Worm (Caenorhabditis elegans) whole organism, late embryonic: ENCODE measurements around the gene ZK1321.4.
A peak's percentile ranks its signal among the peaks of the same experiment; 100 is the strongest.
"Not testable (repeated sequence)": the region's sequence is repeated elsewhere in the genome, so short reads cannot be mapped to it uniquely, and the experiment has no call there.

ENCODE experiments used
- C08G9.2 ChIP-seq: sonication (generic microtip); optimal IDR thresholded peaks from 2 replicates; lab custom pipeline; 2016; ENCODE audit warnings: mild to moderate bottlenecking, missing genetic modification characterization, moderate library complexity, missing compliant biosample characterization
- T23F11.4 ChIP-seq: fragments of 200-800 bp; sonication (Bioruptor generic); optimal IDR thresholded peaks from 2 replicates; lab custom pipeline; 2018; ENCODE audit warnings: mild to moderate bottlenecking, missing genetic modification characterization, missing compliant biosample characterization
- ama-1 ChIP-seq: fragments of 150-350 bp; optimal IDR thresholded peaks from 2 replicates; lab custom pipeline; 2014
- ceh-19 ChIP-seq: fragments of 200-800 bp; sonication (Bioruptor generic); optimal IDR thresholded peaks from 2 replicates; lab custom pipeline; 2018; ENCODE audit warnings: mild to moderate bottlenecking, missing genetic modification characterization, missing compliant biosample characterization
- ceh-24 ChIP-seq: sonication (generic microtip); optimal IDR thresholded peaks from 2 replicates; lab custom pipeline; 2016; ENCODE audit warnings: mild to moderate bottlenecking, missing genetic modification characterization, missing compliant biosample characterization
- ceh-34 ChIP-seq: sonication (generic microtip); optimal IDR thresholded peaks from 2 replicates; lab custom pipeline; 2016; ENCODE audit warnings: mild to moderate bottlenecking, missing genetic modification characterization, missing compliant biosample characterization
- ceh-45 ChIP-seq: fragments of 200-800 bp; sonication (Bioruptor generic); IDR thresholded peaks from 2 replicates; pipeline ENCODE4 v1.3.6; 2022; ENCODE audit warnings: missing genetic modification reagents, missing genetic modification characterization, missing compliant biosample characterization
- ceh-6 ChIP-seq: fragments of 200-800 bp; sonication (Bioruptor generic); optimal IDR thresholded peaks from 2 replicates; lab custom pipeline; 2018; ENCODE audit warnings: mild to moderate bottlenecking, missing genetic modification characterization, missing compliant biosample characterization
- ceh-9 ChIP-seq: sonication (generic microtip); optimal IDR thresholded peaks from 2 replicates; lab custom pipeline; 2016; ENCODE audit warnings: mild to moderate bottlenecking, missing genetic modification characterization, inconsistent platforms, missing compliant biosample characterization
- che-1 ChIP-seq: sonication (generic microtip); optimal IDR thresholded peaks from 2 replicates; lab custom pipeline; 2016; ENCODE audit warnings: mild to moderate bottlenecking, missing genetic modification characterization, missing compliant biosample characterization
- dmd-4 ChIP-seq: sonication (generic microtip); optimal IDR thresholded peaks from 2 replicates; lab custom pipeline; 2016; ENCODE audit warnings: borderline replicate concordance, missing genetic modification characterization, missing compliant biosample characterization
- dve-1 ChIP-seq: sonication (generic microtip); optimal IDR thresholded peaks from 2 replicates; lab custom pipeline; 2017; ENCODE audit warnings: antibody characterized with exemption, mild to moderate bottlenecking, missing genetic modification characterization, missing compliant biosample characterization
- elt-2 ChIP-seq: sonication (generic microtip); optimal IDR thresholded peaks from 2 replicates; lab custom pipeline; 2016; ENCODE audit warnings: missing genetic modification reagents, missing genetic modification characterization, missing compliant biosample characterization
- elt-4 ChIP-seq: sonication (generic microtip); optimal IDR thresholded peaks from 2 replicates; lab custom pipeline; 2016; ENCODE audit warnings: missing genetic modification characterization, missing compliant biosample characterization
- fkh-10 ChIP-seq: fragments of 150-350 bp; optimal IDR thresholded peaks from 2 replicates; lab custom pipeline; 2014; ENCODE audit warnings: missing biosample characterization, missing genetic modification reagents, missing genetic modification characterization
- fkh-6 ChIP-seq: sonication (generic microtip); optimal IDR thresholded peaks from 2 replicates; lab custom pipeline; 2016; ENCODE audit warnings: missing genetic modification characterization, missing compliant biosample characterization
- hlh-15 ChIP-seq: sonication (generic microtip); optimal IDR thresholded peaks from 2 replicates; lab custom pipeline; 2016; ENCODE audit warnings: missing genetic modification characterization, missing compliant biosample characterization
- hlh-30 ChIP-seq: sonication (generic microtip); optimal IDR thresholded peaks from 2 replicates; lab custom pipeline; 2017; ENCODE audit warnings: antibody characterized with exemption, missing genetic modification characterization, missing compliant biosample characterization; ENCODE audit not compliant: insufficient read depth
- madf-2 ChIP-seq: sonication (generic microtip); optimal IDR thresholded peaks from 2 replicates; lab custom pipeline; 2017; ENCODE audit warnings: missing genetic modification characterization, missing compliant biosample characterization
- mec-3 ChIP-seq: sonication (generic microtip); optimal IDR thresholded peaks from 2 replicates; lab custom pipeline; 2016; ENCODE audit warnings: borderline replicate concordance, missing genetic modification characterization, missing compliant biosample characterization
- npax-4 ChIP-seq: sonication (generic microtip); optimal IDR thresholded peaks from 2 replicates; lab custom pipeline; 2016; ENCODE audit warnings: missing genetic modification characterization, missing compliant biosample characterization
- pat-9 ChIP-seq: fragments of 200-800 bp; sonication (Bioruptor generic); optimal IDR thresholded peaks from 2 replicates; lab custom pipeline; 2018; ENCODE audit warnings: mild to moderate bottlenecking, missing genetic modification characterization, moderate library complexity, missing compliant biosample characterization
- pax-1 ChIP-seq: fragments of 150-350 bp; optimal IDR thresholded peaks from 2 replicates; lab custom pipeline; 2014; ENCODE audit warnings: missing biosample characterization, missing genetic modification characterization
- pqm-1 ChIP-seq: sonication (generic microtip); optimal IDR thresholded peaks from 2 replicates; lab custom pipeline; 2016; ENCODE audit warnings: missing genetic modification characterization, missing compliant biosample characterization
- sdc-2 ChIP-seq: sonication (generic microtip); optimal IDR thresholded peaks from 2 replicates; lab custom pipeline; 2016; ENCODE audit warnings: missing genotype, missing genetic modification characterization, missing compliant biosample characterization
- sox-2 ChIP-seq: fragments of 200-800 bp; sonication (Bioruptor generic); IDR thresholded peaks from 2 replicates; pipeline ENCODE4 v1.3.6; 2022; ENCODE audit warnings: missing genetic modification reagents, missing genetic modification characterization, missing compliant biosample characterization
- sox-4 ChIP-seq: sonication (generic microtip); optimal IDR thresholded peaks from 2 replicates; lab custom pipeline; 2017; ENCODE audit warnings: mild to moderate bottlenecking, missing genetic modification characterization, inconsistent platforms, missing compliant biosample characterization
- tbx-7 ChIP-seq: sonication (generic microtip); optimal IDR thresholded peaks from 2 replicates; lab custom pipeline; 2016; ENCODE audit warnings: missing genotype, missing genetic modification characterization, missing compliant biosample characterization
- unc-3 ChIP-seq, 2 experiments: fragments of 200-800 bp in 1 of 2; sonication (Bioruptor generic) in 1 of 2; sonication (generic microtip) in 1 of 2; conservative IDR thresholded peaks in 1 of 2; optimal IDR thresholded peaks in 1 of 2; 2 replicates each; pipeline versions ENCODE4 v1.3.6 to Lab custom; 2016 to 2022; ENCODE audit warnings: missing compliant biosample characterization in 2 of 2, missing genetic modification characterization in 2 of 2, missing genetic modification reagents in 1 of 2
- unc-86 ChIP-seq: sonication (generic microtip); optimal IDR thresholded peaks from 2 replicates; lab custom pipeline; 2016; ENCODE audit warnings: missing genetic modification characterization, missing compliant biosample characterization

ZK1321.4 gene

ce11 chrII:9742784-9743183 lies 31.0 kb downstream of the ZK1321.4 start, which contains the start of gene pno-1:
TSS of gene pno-1 (minus strand) at chrII:9742884.
- TF ChIP-seq tbx-7 (tag; lab: Kevin White, UChicago) (no peak), ceh-45 (no peak)

ce11 chrII:9741400-9741799 lies 32.3 kb downstream of the ZK1321.4 start:
- no peak for TF ChIP-seq unc-3 (GFP tag; conservative IDR thresholded peaks at IDR 0.05; lab: Robert Waterston, UW)
- no peak for TF ChIP-seq unc-3 (tag; optimal IDR thresholded peaks at IDR 0.05; lab: Kevin White, UChicago)
- no peak for TF ChIP-seq dmd-4 (tag; lab: Kevin White, UChicago)
- TF ChIP-seq dve-1 (tag; lab: Kevin White, UChicago), result no peak

ce11 chrII:9740552-9740951 lies 33.2 kb downstream of the ZK1321.4 start:
- TF ChIP-seq fkh-6 (no peak), madf-2 (tag; lab: Kevin White, UChicago) (peak; percentile 28), unc-86 (tag; lab: Kevin White, UChicago) (no peak), sox-2 (GFP tag; lab: Robert Waterston, UW) (no peak), elt-2 (peak; percentile 22), ceh-6 (GFP tag; lab: Kevin White, UChicago) (no peak), dmd-4 (tag; lab: Kevin White, UChicago) (no peak), sox-4 (tag; lab: Kevin White, UChicago) (no peak)
- TF ChIP-seq, all 69 proteins: peak for 2

DNA sequence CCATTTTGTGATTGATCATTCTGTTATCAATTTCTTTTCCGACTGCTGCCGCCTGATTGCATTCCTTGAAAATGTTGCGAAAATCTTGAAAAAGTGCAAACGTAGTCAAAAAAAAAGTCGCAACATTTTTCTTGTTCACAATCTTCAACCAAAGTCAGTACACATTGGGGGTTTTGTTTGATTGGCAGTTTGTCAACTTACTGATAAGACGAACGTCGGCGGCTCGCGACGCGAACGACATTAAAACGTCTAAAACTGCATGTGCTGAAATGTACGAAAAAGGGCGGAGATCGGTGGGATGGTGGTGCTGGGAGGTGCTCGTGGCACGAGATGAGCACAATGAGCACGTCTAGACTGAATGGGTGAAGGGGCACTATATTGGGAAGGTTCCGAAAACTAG lies 34.9 kb downstream of the ZK1321.4 start:
- TF ChIP-seq sdc-2, result no peak
- no peak for TF ChIP-seq mec-3
- no peak for TF ChIP-seq ama-1 (lab: Kevin White, UChicago)
- no peak for TF ChIP-seq fkh-6
- TF ChIP-seq sox-4 (tag; lab: Kevin White, UChicago), result no peak
- TF ChIP-seq elt-4, result no peak
- TF ChIP-seq dve-1 (tag; lab: Kevin White, UChicago), result no peak
- TF ChIP-seq ceh-19, result no peak
- no peak for TF ChIP-seq unc-86 (tag; lab: Kevin White, UChicago)
- TF ChIP-seq madf-2 (tag; lab: Kevin White, UChicago), result no peak
- no peak for TF ChIP-seq ceh-24
- TF ChIP-seq pax-1, result no peak
- no peak for TF ChIP-seq hlh-15 (tag; lab: Kevin White, UChicago)
- TF ChIP-seq fkh-10, result no peak
- TF ChIP-seq C08G9.2, result no peak

DNA sequence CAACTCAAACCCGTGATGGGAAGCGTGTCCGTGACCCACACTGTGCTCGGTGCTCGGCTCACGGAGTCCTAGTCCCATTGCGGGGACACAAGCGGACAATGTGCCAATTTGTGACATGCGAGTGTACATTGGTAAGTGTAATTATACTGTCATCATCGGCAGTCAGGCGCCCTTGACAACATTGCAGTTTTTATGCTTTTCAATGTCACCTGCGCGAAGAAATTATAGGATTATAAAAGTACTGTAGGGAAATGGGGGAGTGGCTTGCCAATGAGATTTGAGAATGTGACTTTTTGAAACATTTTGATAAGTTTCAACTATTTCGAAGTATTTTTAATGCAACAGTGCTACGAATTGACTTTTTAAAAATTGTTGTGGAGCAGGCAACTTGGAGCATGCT lies 38.0 kb downstream of the ZK1321.4 start:
- no peak for TF ChIP-seq ceh-6 (GFP tag; lab: Kevin White, UChicago)
- TF ChIP-seq npax-4, result no peak
- no peak for TF ChIP-seq hlh-30
- TF ChIP-seq ceh-19, result no peak

- not testable (repeated sequence) for TF ChIP-seq pat-9 (tag; lab: Kevin White, UChicago); T23F11.4; ceh-19
Observed at ce11 chrII:9731810-9732209, 41.9 kb downstream of the ZK1321.4 start, which contains the start of gene mab-3. TSS of gene mab-3 (plus strand) at chrII:9732137.

ce11 chrII:9729866-9730265 lies 43.9 kb downstream of the ZK1321.4 start:
- no peak for TF ChIP-seq hlh-15 (tag; lab: Kevin White, UChicago)
- TF ChIP-seq pqm-1 (tag; lab: Kevin White, UChicago), result no peak
- no peak for TF ChIP-seq ceh-9
- no peak for TF ChIP-seq ceh-34 (tag; lab: Kevin White, UChicago)
- TF ChIP-seq T23F11.4, result no peak
- TF ChIP-seq che-1, result no peak
- no peak for TF ChIP-seq sox-4 (tag; lab: Kevin White, UChicago)
- TF ChIP-seq, all 69 proteins: peak for 0
